Fruit fly (Drosophila melanogaster): ENCODE results near the gene CG11977.

CG11977 gene

DNA sequence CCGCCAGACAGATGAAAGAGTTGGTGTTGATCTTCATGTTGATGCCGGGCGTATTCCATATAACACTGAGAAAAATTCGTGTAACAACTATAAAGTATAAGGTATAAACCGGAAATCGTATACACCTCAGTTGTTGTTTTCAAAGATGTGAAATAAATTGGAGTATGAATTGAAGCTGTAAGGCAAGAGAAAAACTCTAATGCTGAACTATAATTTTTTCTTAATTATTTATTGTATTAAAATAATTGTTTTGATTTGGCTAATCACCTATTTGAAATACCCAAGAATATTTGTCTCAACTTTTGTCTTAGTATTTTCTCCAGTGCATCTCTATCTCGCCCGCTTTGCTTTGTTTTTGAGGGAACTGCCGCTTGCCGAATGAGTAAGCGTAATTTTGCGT, 37.2 kb upstream of the CG11977 start (continued):
- TF ChIP-seq HLH3B (GFP tag; IDR thresholded peaks at IDR 0.05): peak; percentile 67
- TF ChIP-seq ewg (GFP tag; optimal IDR thresholded peaks at IDR 0.05): peak; percentile 48
- TF ChIP-seq repo (GFP tag; optimal IDR thresholded peaks at IDR 0.05): no peak
- TF ChIP-seq CG8944 (GFP tag; optimal IDR thresholded peaks at IDR 0.05): no peak
- no peak for TF ChIP-seq CG18476 (GFP tag; optimal IDR thresholded peaks at IDR 0.05)
- TF ChIP-seq disco-r (GFP tag; optimal IDR thresholded peaks at IDR 0.05): no peak
- peak; percentile 11 for TF ChIP-seq CG18764 (GFP tag; optimal IDR thresholded peaks at IDR 0.05)
- TF ChIP-seq NC2β (GFP tag; optimal IDR thresholded peaks at IDR 0.05): no peak
- TF ChIP-seq slbo (GFP tag; IDR thresholded peaks at IDR 0.05): no peak
- TF ChIP-seq CG4820 (GFP tag; optimal IDR thresholded peaks at IDR 0.05): peak; percentile 48
- no peak for TF ChIP-seq Dad (GFP tag; optimal IDR thresholded peaks at IDR 0.05)
- no peak for TF ChIP-seq CG30020 (tag; optimal IDR thresholded peaks at IDR 0.05)
- TF ChIP-seq CG10565 (GFP tag; optimal IDR thresholded peaks at IDR 0.05): no peak
- TF ChIP-seq Deaf1 (tag; optimal IDR thresholded peaks at IDR 0.05): peak; percentile 35
- peak in 1 of 2 experiments; percentile 64 for TF ChIP-seq bsh (GFP tag; optimal IDR thresholded peaks at IDR 0.05)
- TF ChIP-seq Eip74EF (GFP tag; optimal IDR thresholded peaks at IDR 0.05): peak in 1 of 2 experiments; percentile 67
- TF ChIP-seq ara (GFP tag; IDR thresholded peaks at IDR 0.05): no peak
- peak; percentile 48 for TF ChIP-seq CG7556 (GFP tag; optimal IDR thresholded peaks at IDR 0.05)
- no peak for TF ChIP-seq Spps (tag; optimal IDR thresholded peaks at IDR 0.05)
- TF ChIP-seq emc (GFP tag; optimal IDR thresholded peaks at IDR 0.05): no peak
- no peak for TF ChIP-seq CG3065 (GFP tag; optimal IDR thresholded peaks at IDR 0.05)
- no peak for TF ChIP-seq CG12236 (GFP tag; optimal IDR thresholded peaks at IDR 0.05)
- no peak for TF ChIP-seq CG14441 (GFP tag; IDR thresholded peaks at IDR 0.05)
- TF ChIP-seq CG6272 (GFP tag; IDR thresholded peaks at IDR 0.05): no peak
- no peak for TF ChIP-seq CG17186 (GFP tag; optimal IDR thresholded peaks at IDR 0.05)
- peak; percentile 48; the same call in 1 of the 3 replicates for TF ChIP-seq ken (GFP tag; IDR thresholded peaks at IDR 0.05)
- TF ChIP-seq sqz (GFP tag; optimal IDR thresholded peaks at IDR 0.05): peak; percentile 11
- TF ChIP-seq so (GFP tag; IDR thresholded peaks at IDR 0.05): peak; percentile 35; the same call in 1 of the 3 replicates
- peak; percentile 0 for TF ChIP-seq CG15514 (GFP tag; optimal IDR thresholded peaks at IDR 0.05)
- TF ChIP-seq ase (GFP tag; IDR thresholded peaks at IDR 0.05): 0 out of 3 replicates have a peak, but pooled peaks have one; percentile 39
- TF ChIP-seq HHEX (GFP tag; optimal IDR thresholded peaks at IDR 0.05): peak; percentile 46
- TF ChIP-seq CG4854 (GFP tag; optimal IDR thresholded peaks at IDR 0.05): no peak
- TF ChIP-seq insv (GFP tag; optimal IDR thresholded peaks at IDR 0.05): no peak
- TF ChIP-seq CG31365 (tag; optimal IDR thresholded peaks at IDR 0.05): no peak
- TF ChIP-seq CoRest (tag; optimal IDR thresholded peaks at IDR 0.05): peak; percentile 69
- peak; percentile 76 for TF ChIP-seq Oli (tag; optimal IDR thresholded peaks at IDR 0.05)
- no peak for TF ChIP-seq stwl (tag; optimal IDR thresholded peaks at IDR 0.05)
- no peak for TF ChIP-seq TFAM (GFP tag; optimal IDR thresholded peaks at IDR 0.05)
- TF ChIP-seq ERR (GFP tag; optimal IDR thresholded peaks at IDR 0.05): no peak
- TF ChIP-seq pzg (GFP tag; optimal IDR thresholded peaks at IDR 0.05): no peak
- peak; percentile 85 for TF ChIP-seq gem (tag; optimal IDR thresholded peaks at IDR 0.05)
- no peak for TF ChIP-seq CG6791 (GFP tag; IDR thresholded peaks at IDR 0.05; ENCODE audit: partially characterized antibody)
- TF ChIP-seq dan (GFP tag; IDR thresholded peaks at IDR 0.05): no peak
- peak; percentile 74 for TF ChIP-seq CG15269 (tag; optimal IDR thresholded peaks at IDR 0.05)
- TF ChIP-seq CG10366 (GFP tag; IDR thresholded peaks at IDR 0.05): peak; percentile 41
- TF ChIP-seq CG7372 (GFP tag; IDR thresholded peaks at IDR 0.05): no peak
- no peak for TF ChIP-seq crc (GFP tag; optimal IDR thresholded peaks at IDR 0.05)
- TF ChIP-seq CG9797 (GFP tag; optimal IDR thresholded peaks at IDR 0.05): no peak
- TF ChIP-seq CG2129 (GFP tag; IDR thresholded peaks at IDR 0.05; ENCODE audit: partially characterized antibody): no peak
- TF ChIP-seq grn (GFP tag; optimal IDR thresholded peaks at IDR 0.05): no peak
- no peak for TF ChIP-seq chinmo (GFP tag; IDR thresholded peaks at IDR 0.05; ENCODE audit: partially characterized antibody)
